Fruit fly (Drosophila melanogaster): Measurements from ENCODE around the gene CG7304.

CG7304 gene

DNA sequence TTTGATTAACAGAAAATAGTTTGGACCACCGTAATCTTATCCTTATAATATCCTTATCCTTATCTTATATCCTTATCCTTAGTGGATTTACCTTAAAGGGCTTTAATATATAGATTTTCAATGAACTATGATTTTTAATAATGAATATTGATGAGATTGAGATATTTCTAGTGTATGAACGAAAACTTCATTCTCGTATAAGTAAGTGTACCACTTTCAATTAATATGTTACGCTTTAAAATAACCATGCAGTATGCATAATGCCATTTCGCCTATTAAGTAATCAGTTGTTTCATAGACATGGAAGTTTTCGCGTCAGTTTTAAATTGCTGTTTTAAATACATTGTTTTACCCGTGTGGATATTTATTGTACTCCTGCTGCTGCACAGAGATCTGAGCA lies at the start of gene CG7304:
TSS of gene CG7304 (plus strand) at position 301 of the 400 bp plus-strand sequence.
- TF ChIP-seq CG8159 (tag; optimal IDR thresholded peaks at IDR 0.05) = no peak
- no peak for TF ChIP-seq Pif1B (GFP tag; optimal IDR thresholded peaks at IDR 0.05)
- no peak for TF ChIP-seq CG10348 (GFP tag; IDR thresholded peaks at IDR 0.05)
- no peak for TF ChIP-seq CG15710 (tag; optimal IDR thresholded peaks at IDR 0.05)
- TF ChIP-seq Snoo (tag; optimal IDR thresholded peaks at IDR 0.05) = no peak
- no peak for TF ChIP-seq CG4496 (GFP tag; IDR thresholded peaks at IDR 0.05)

DNA sequence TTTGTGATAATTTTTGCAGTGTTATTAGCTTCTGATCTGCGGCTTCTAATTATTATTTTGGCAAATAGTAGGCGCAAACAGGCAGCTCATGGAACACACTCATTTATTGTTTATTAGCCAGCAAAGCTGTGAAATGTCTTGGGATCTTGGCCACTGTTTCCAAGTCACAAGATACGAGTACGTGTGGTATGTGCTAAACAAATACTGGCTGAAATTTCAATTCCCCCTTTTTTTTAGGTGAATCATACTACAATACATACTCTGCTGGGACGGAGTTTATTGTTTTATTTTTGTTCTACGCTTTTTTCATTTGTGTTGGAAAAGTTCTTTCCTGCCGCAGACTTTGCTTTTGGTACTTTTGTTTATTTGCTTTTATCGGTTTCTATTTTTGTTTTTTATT lies 48.5 kb upstream of the CG7304 start:
- TF ChIP-seq CG8301 (tag; optimal IDR thresholded peaks at IDR 0.05) (no peak), Pif1A (GFP tag; optimal IDR thresholded peaks at IDR 0.05) (no peak), rn (GFP tag; IDR thresholded peaks at IDR 0.05) (no peak), CG17806 (tag; optimal IDR thresholded peaks at IDR 0.05) (no peak), CG12605 (GFP tag; IDR thresholded peaks at IDR 0.05) (no peak), Pif1B (GFP tag; optimal IDR thresholded peaks at IDR 0.05) (no peak), D1 (tag; optimal IDR thresholded peaks at IDR 0.05) (no peak), CG8159 (tag; optimal IDR thresholded peaks at IDR 0.05) (no peak), CG9948 (tag; optimal IDR thresholded peaks at IDR 0.05) (no peak), CG10348 (GFP tag; IDR thresholded peaks at IDR 0.05) (no peak), CG15710 (tag; optimal IDR thresholded peaks at IDR 0.05) (no peak), CG13204 (GFP tag; optimal IDR thresholded peaks at IDR 0.05) (no peak)

dm6 chr3L:15632653-15633052 lies 46.9 kb upstream of the CG7304 start:
- TF ChIP-seq EcR (GFP tag; optimal IDR thresholded peaks at IDR 0.05) (no peak), CG13204 (GFP tag; optimal IDR thresholded peaks at IDR 0.05) (no peak), Pif1B (GFP tag; optimal IDR thresholded peaks at IDR 0.05) (no peak), Pif1A (GFP tag; optimal IDR thresholded peaks at IDR 0.05) (no peak), CG8301 (tag; optimal IDR thresholded peaks at IDR 0.05) (no peak), D1 (tag; optimal IDR thresholded peaks at IDR 0.05) (no peak), CG14655 (GFP tag; optimal IDR thresholded peaks at IDR 0.05) (no peak), CG10348 (GFP tag; IDR thresholded peaks at IDR 0.05) (no peak)

- TF ChIP-seq CG9948 (tag; optimal IDR thresholded peaks at IDR 0.05) (no peak), fd96Ca (GFP tag; IDR thresholded peaks at IDR 0.05) (no peak), CG12605 (GFP tag; IDR thresholded peaks at IDR 0.05) (no peak), D1 (tag; optimal IDR thresholded peaks at IDR 0.05) (no peak), CG10348 (GFP tag; IDR thresholded peaks at IDR 0.05) (no peak), rn (GFP tag; IDR thresholded peaks at IDR 0.05) (no peak), CG14655 (GFP tag; optimal IDR thresholded peaks at IDR 0.05) (no peak), gl (tag; optimal IDR thresholded peaks at IDR 0.05) (no peak), CG34367 (tag; optimal IDR thresholded peaks at IDR 0.05) (no peak), Snoo (tag; optimal IDR thresholded peaks at IDR 0.05) (no peak), EcR (GFP tag; optimal IDR thresholded peaks at IDR 0.05) (no peak)
These were observed 45.0 kb upstream of the CG7304 start for dm6 chr3L:15634368-15635075.

DNA sequence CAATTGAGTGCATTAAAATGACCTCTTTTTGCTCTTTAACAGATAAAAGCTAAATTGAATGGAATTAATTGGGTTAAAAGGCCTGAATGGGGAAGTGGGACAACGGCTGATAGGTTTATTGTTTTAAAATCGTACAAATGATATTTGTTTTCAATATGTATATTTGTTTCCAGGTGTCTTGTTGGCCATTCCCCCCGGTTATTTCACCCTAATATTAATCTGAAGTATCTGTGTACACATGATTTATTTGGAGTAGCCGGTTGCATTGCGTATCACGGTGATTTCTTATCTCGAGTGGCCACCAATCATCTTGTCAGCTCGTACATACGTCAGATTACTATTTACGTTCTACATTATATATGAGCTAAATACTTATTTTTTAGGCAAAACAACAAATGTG lies 43.2 kb upstream of the CG7304 start:
- TF ChIP-seq EcR (GFP tag; optimal IDR thresholded peaks at IDR 0.05) (peak; percentile 1), CG4496 (GFP tag; IDR thresholded peaks at IDR 0.05) (no peak)

DNA sequence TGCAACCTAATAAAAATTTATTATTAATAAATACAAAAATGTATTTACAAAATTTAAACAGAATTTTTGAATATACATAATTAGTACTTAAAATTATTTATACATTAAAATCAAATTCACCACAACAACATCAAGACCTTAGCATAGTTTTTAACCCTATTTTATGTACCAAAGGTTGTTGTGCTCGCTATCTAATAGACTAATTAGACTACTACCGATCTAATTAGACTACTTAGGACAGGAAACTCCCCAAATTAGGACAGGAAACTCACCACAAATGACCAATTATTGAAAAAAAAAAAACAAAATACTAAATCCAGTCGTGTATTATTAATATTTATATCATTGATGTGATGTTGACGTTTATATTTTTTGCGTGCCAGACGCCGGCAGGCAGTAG lies 42.5 kb upstream of the CG7304 start:
- TF ChIP-seq fd96Ca (GFP tag; IDR thresholded peaks at IDR 0.05) (no peak), gl (tag; optimal IDR thresholded peaks at IDR 0.05) (no peak), CG17806 (tag; optimal IDR thresholded peaks at IDR 0.05) (no peak), CG9948 (tag; optimal IDR thresholded peaks at IDR 0.05) (no peak), D1 (tag; optimal IDR thresholded peaks at IDR 0.05) (no peak), CG13204 (GFP tag; optimal IDR thresholded peaks at IDR 0.05) (no peak), CG8159 (tag; optimal IDR thresholded peaks at IDR 0.05) (no peak), rn (GFP tag; IDR thresholded peaks at IDR 0.05) (no peak), Ets98B (GFP tag; IDR thresholded peaks at IDR 0.05) (no peak), CG14655 (GFP tag; optimal IDR thresholded peaks at IDR 0.05) (no peak), CG10348 (GFP tag; IDR thresholded peaks at IDR 0.05) (no peak), CG32121 (GFP tag; IDR thresholded peaks at IDR 0.05) (no peak), CG4496 (GFP tag; IDR thresholded peaks at IDR 0.05) (no peak), Pif1A (GFP tag; optimal IDR thresholded peaks at IDR 0.05) (no peak), CG8301 (tag; optimal IDR thresholded peaks at IDR 0.05) (no peak), EcR (GFP tag; optimal IDR thresholded peaks at IDR 0.05) (no peak), CG15710 (tag; optimal IDR thresholded peaks at IDR 0.05) (no peak)

dm6 chr3L:15637618-15638017 lies 41.9 kb upstream of the CG7304 start:
- TF ChIP-seq Pif1A (GFP tag; optimal IDR thresholded peaks at IDR 0.05) (peak; percentile 34), gl (tag; optimal IDR thresholded peaks at IDR 0.05) (peak; percentile 36), Ets98B (GFP tag; IDR thresholded peaks at IDR 0.05) (no peak), CG9948 (tag; optimal IDR thresholded peaks at IDR 0.05) (no peak), EcR (GFP tag; optimal IDR thresholded peaks at IDR 0.05) (peak; percentile 89)
